Worm (Caenorhabditis elegans): Measurements from ENCODE around the gene ZK637.4.

Gene ZK637.4

ce11 chrIII:8923240-8923734 is 29.7 kb downstream of the ZK637.4 start, which contains the start of gene glb-1 (continued):
- no peak for TF ChIP-seq egl-27 (tag; optimal IDR thresholded peaks at IDR 0.05)
- no peak for TF ChIP-seq mef-2 (tag; optimal IDR thresholded peaks at IDR 0.05)
- no peak for TF ChIP-seq unc-98 (GFP tag; IDR thresholded peaks at IDR 0.05)
- peak; percentile 30 for TF ChIP-seq snu-23 (GFP tag; optimal IDR thresholded peaks at IDR 0.05)
- TF ChIP-seq nhr-12 (tag; optimal IDR thresholded peaks at IDR 0.05), result no peak
- peak; percentile 67 for TF ChIP-seq nhr-20 (tag; optimal IDR thresholded peaks at IDR 0.05)

- TF ChIP-seq nhr-12 (tag; optimal IDR thresholded peaks at IDR 0.05), result no peak
- no peak for TF ChIP-seq egl-27 (tag; optimal IDR thresholded peaks at IDR 0.05)
- TF ChIP-seq fkh-4 (tag; optimal IDR thresholded peaks at IDR 0.05; ENCODE audit: borderline replicate concordance), result no peak
- no peak for TF ChIP-seq efl-1 (optimal IDR thresholded peaks at IDR 0.05)
- TF ChIP-seq efl-1 (GFP tag; optimal IDR thresholded peaks at IDR 0.05 in 1 of 2), result no peak
- TF ChIP-seq nhr-90 (tag; optimal IDR thresholded peaks at IDR 0.05; ENCODE audit: poor library complexity), result no peak
- TF ChIP-seq lin-39 (tag; optimal IDR thresholded peaks at IDR 0.05), result no peak
- TF ChIP-seq snu-23 (GFP tag; optimal IDR thresholded peaks at IDR 0.05), result no peak
- TF ChIP-seq hlh-4 (tag; optimal IDR thresholded peaks at IDR 0.05), result no peak
- TF ChIP-seq ceh-63 (GFP tag; optimal IDR thresholded peaks at IDR 0.05), result no peak
- no peak for TF ChIP-seq sptf-1 (tag; optimal IDR thresholded peaks at IDR 0.05)
- no peak for TF ChIP-seq mab-9 (GFP tag; IDR thresholded peaks at IDR 0.05)
- no peak for TF ChIP-seq fos-1 (tag; optimal IDR thresholded peaks at IDR 0.05)
- TF ChIP-seq ces-1 (GFP tag; optimal IDR thresholded peaks at IDR 0.05), result no peak
- TF ChIP-seq tbx-2 (tag; optimal IDR thresholded peaks at IDR 0.05), result no peak
- no peak for TF ChIP-seq ama-1 (optimal IDR thresholded peaks at IDR 0.05)
- no peak for TF ChIP-seq lsy-2 (tag; optimal IDR thresholded peaks at IDR 0.05)
- TF ChIP-seq nhr-47 (tag; optimal IDR thresholded peaks at IDR 0.05), result no peak
- no peak for TF ChIP-seq C34B4.2 (tag; optimal IDR thresholded peaks at IDR 0.05)
Measured at ce11 chrIII:8923937-8924336, 30.4 kb downstream of the ZK637.4 start, which contains the start of gene ZK637.12. Gene ZK637.12 (plus strand): TSS chrIII:8924237.

- TF ChIP-seq blmp-1 (tag; optimal IDR thresholded peaks at IDR 0.05), result peak; percentile 31
- no peak for TF ChIP-seq ceh-8 (GFP tag; optimal IDR thresholded peaks at IDR 0.05)
- TF ChIP-seq nhr-85 (tag), result peak; percentile 51
- no peak for TF ChIP-seq swsn-7 (tag; optimal IDR thresholded peaks at IDR 0.05)
- no peak for TF ChIP-seq fkh-8 (tag; optimal IDR thresholded peaks at IDR 0.05)
Measured at ce11 chrIII:8925539-8925938, 32.0 kb downstream of the ZK637.4 start.

ce11 chrIII:8926512-8926911 is 32.9 kb downstream of the ZK637.4 start:
- TF ChIP-seq snpc-4 (tag; optimal IDR thresholded peaks at IDR 0.05) (no peak), elt-2 (tag; optimal IDR thresholded peaks at IDR 0.05) (no peak), Y116A8C.19 (tag; optimal IDR thresholded peaks at IDR 0.05; ENCODE audit: borderline replicate concordance) (no peak), nhr-28 (tag; optimal IDR thresholded peaks at IDR 0.05) (no peak), C34B4.2 (tag; optimal IDR thresholded peaks at IDR 0.05) (no peak), lin-39 (tag; optimal IDR thresholded peaks at IDR 0.05) (no peak), skn-1 (tag; optimal IDR thresholded peaks at IDR 0.05) (no peak), lin-14 (GFP tag; optimal IDR thresholded peaks at IDR 0.05) (peak; percentile 62), mep-1 (tag; optimal IDR thresholded peaks at IDR 0.05) (peak; percentile 33), blmp-1 (tag; optimal IDR thresholded peaks at IDR 0.05) (peak; percentile 87), nhr-20 (tag; optimal IDR thresholded peaks at IDR 0.05) (peak; percentile 50), nhr-71 (tag; optimal IDR thresholded peaks at IDR 0.05) (peak; percentile 13), snu-23 (GFP tag; optimal IDR thresholded peaks at IDR 0.05) (peak; percentile 20), mab-9 (GFP tag; IDR thresholded peaks at IDR 0.05) (no peak), dpl-1 (GFP tag; optimal IDR thresholded peaks at IDR 0.05) (peak in 2 of 3 experiments; percentile 6 to 26)

- TF ChIP-seq lin-14 (GFP tag; optimal IDR thresholded peaks at IDR 0.05) (no peak), nhr-12 (tag; optimal IDR thresholded peaks at IDR 0.05) (no peak), fkh-4 (tag; optimal IDR thresholded peaks at IDR 0.05; ENCODE audit: borderline replicate concordance) (no peak), mef-2 (tag; optimal IDR thresholded peaks at IDR 0.05) (no peak), sptf-1 (tag; optimal IDR thresholded peaks at IDR 0.05) (no peak)
Measured at ce11 chrIII:8929723-8930122, 36.2 kb downstream of the ZK637.4 start, which contains the start of gene arrd-15. Gene arrd-15 (plus strand): TSS chrIII:8930023.

Data from whole organism, L1 larva.